Fruit fly (Drosophila melanogaster) whole organism, prepupa: ENCODE measurements around the gene CG11983.
A peak's percentile ranks its signal among the peaks of the same experiment; 100 is the strongest.

Experiments used
- Blimp-1 ChIP-seq: fragments of 200-800 bp; sonication (Bioruptor generic); optimal IDR thresholded peaks from 3 replicates; lab custom pipeline; 2017; ENCODE audit warnings: missing biosample characterization, missing genetic modification characterization, mild to moderate bottlenecking, moderate library complexity, missing genetic modification reagents
- CG10631 ChIP-seq: fragments of 200-800 bp; sonication (Bioruptor generic); optimal IDR thresholded peaks from 2 replicates; lab custom pipeline; 2016; ENCODE audit warnings: missing biosample characterization, missing genetic modification characterization
- CG11294 ChIP-seq: fragments of 200-800 bp; sonication (Bioruptor generic); IDR thresholded peaks from 2 replicates; pipeline ENCODE4 v1.3.6; 2022; ENCODE audit warnings: missing biosample characterization, missing genetic modification characterization
- CG11762 ChIP-seq: fragments of 200-800 bp; sonication (Bioruptor generic); optimal IDR thresholded peaks from 3 replicates; lab custom pipeline; 2016; ENCODE audit warnings: missing biosample characterization, missing genetic modification characterization; ENCODE audit not compliant: insufficient read depth
- CG15336 ChIP-seq: fragments of 200-800 bp; sonication (Bioruptor generic); IDR thresholded peaks from 2 replicates; pipeline ENCODE4 v1.3.6; 2022; ENCODE audit warnings: missing biosample characterization, missing genetic modification characterization
- CG1621 ChIP-seq: fragments of 200-800 bp; sonication (Bioruptor generic); optimal IDR thresholded peaks from 3 replicates; lab custom pipeline; 2018; ENCODE audit warnings: missing biosample characterization, mild to moderate bottlenecking, missing genetic modification characterization
- CG16779 ChIP-seq: fragments of 200-800 bp; sonication (Bioruptor generic); optimal IDR thresholded peaks from 3 replicates; lab custom pipeline; 2017; ENCODE audit warnings: missing biosample characterization, mild to moderate bottlenecking, missing genetic modification characterization
- CG3032 ChIP-seq: fragments of 200-800 bp; optimal IDR thresholded peaks from 2 replicates; lab custom pipeline; 2019; ENCODE audit warnings: missing biosample characterization, mild to moderate bottlenecking, missing genetic modification characterization, moderate library complexity
- CG31627 ChIP-seq: fragments of 200-800 bp; sonication (Bioruptor generic); optimal IDR thresholded peaks from 3 replicates; lab custom pipeline; 2016; ENCODE audit warnings: missing biosample characterization, missing genetic modification characterization
- CG32006 ChIP-seq: fragments of 200-800 bp; sonication (Bioruptor generic); optimal IDR thresholded peaks from 3 replicates; lab custom pipeline; 2017; ENCODE audit warnings: missing biosample characterization, mild to moderate bottlenecking, missing genetic modification characterization
- CG34406 ChIP-seq: fragments of 200-800 bp; sonication (Bioruptor generic); optimal IDR thresholded peaks from 3 replicates; lab custom pipeline; 2016; ENCODE audit warnings: missing biosample characterization, missing genetic modification characterization
- CG4318 ChIP-seq: fragments of 200-800 bp; sonication (Bioruptor generic); optimal IDR thresholded peaks from 3 replicates; lab custom pipeline; 2017; ENCODE audit warnings: missing biosample characterization, mild to moderate bottlenecking, missing genetic modification characterization
- CG6163 ChIP-seq: fragments of 200-800 bp; sonication (Bioruptor generic); IDR thresholded peaks from 3 replicates; pipeline ENCODE4 v1.3.6; 2022; ENCODE audit warnings: missing biosample characterization, missing genetic modification characterization
- CG6276 ChIP-seq: fragments of 200-800 bp; sonication (Bioruptor generic); optimal IDR thresholded peaks from 2 replicates; lab custom pipeline; 2017; ENCODE audit warnings: missing biosample characterization, mild to moderate bottlenecking, missing genetic modification characterization
- CG6808 ChIP-seq: fragments of 200-800 bp; sonication (Bioruptor generic); optimal IDR thresholded peaks from 3 replicates; lab custom pipeline; 2017; ENCODE audit warnings: missing biosample characterization, missing genetic modification characterization, mild to moderate bottlenecking, moderate library complexity, missing genetic modification reagents
- CG7368 ChIP-seq: fragments of 200-800 bp; sonication (Bioruptor generic); optimal IDR thresholded peaks from 3 replicates; lab custom pipeline; 2016; ENCODE audit warnings: missing biosample characterization, missing genetic modification characterization
- CG8119 ChIP-seq: fragments of 200-800 bp; sonication (Bioruptor generic); IDR thresholded peaks from 3 replicates; pipeline ENCODE4 v1.3.6; 2022; ENCODE audit warnings: missing biosample characterization, missing genetic modification characterization
- CG8319 ChIP-seq: fragments of 200-800 bp; sonication (Bioruptor generic); optimal IDR thresholded peaks from 3 replicates; lab custom pipeline; 2016; ENCODE audit warnings: missing biosample characterization, missing genetic modification characterization
- CG8632 ChIP-seq: fragments of 200-800 bp; sonication (Bioruptor generic); optimal IDR thresholded peaks from 3 replicates; lab custom pipeline; 2016; ENCODE audit warnings: missing biosample characterization, missing genetic modification characterization
- CG9139 ChIP-seq: fragments of 200-800 bp; sonication (Bioruptor generic); optimal IDR thresholded peaks from 3 replicates; lab custom pipeline; 2017; ENCODE audit warnings: missing biosample characterization, mild to moderate bottlenecking, missing genetic modification characterization
- Eip75B ChIP-seq: fragments of 200-800 bp; sonication (Bioruptor generic); optimal IDR thresholded peaks from 3 replicates; lab custom pipeline; 2016; ENCODE audit warnings: missing biosample characterization, missing genetic modification characterization
- Eip78C ChIP-seq: fragments of 200-800 bp; sonication (Bioruptor generic); peaks from one replicate; lab custom pipeline; 2016; ENCODE audit warnings: missing biosample characterization, missing genetic modification characterization
- Eip93F ChIP-seq: fragments of 200-800 bp; sonication (Bioruptor generic); optimal IDR thresholded peaks from 2 replicates; lab custom pipeline; 2016; ENCODE audit warnings: missing biosample characterization, mild to moderate bottlenecking, missing genetic modification characterization
- Ets96B ChIP-seq: fragments of 200-800 bp; optimal IDR thresholded peaks from 2 replicates; lab custom pipeline; 2019; ENCODE audit warnings: missing biosample characterization, mild to moderate bottlenecking, missing genetic modification characterization, moderate library complexity
- Hr38 ChIP-seq: sonication (Bioruptor generic); optimal IDR thresholded peaks from 2 replicates; lab custom pipeline; 2016; ENCODE audit warnings: missing biosample characterization, missing genetic modification characterization
- Hr39 ChIP-seq: fragments of 200-800 bp; sonication (Bioruptor generic); optimal IDR thresholded peaks from 2 replicates; lab custom pipeline; 2016; ENCODE audit warnings: missing biosample characterization, missing genetic modification characterization
- Hr4 ChIP-seq: fragments of 200-800 bp; sonication (Bioruptor generic); optimal IDR thresholded peaks from 3 replicates; lab custom pipeline; 2016; ENCODE audit warnings: missing biosample characterization, missing genetic modification characterization
- Lpt ChIP-seq: fragments of 200-800 bp; sonication (Bioruptor generic); optimal IDR thresholded peaks from 3 replicates; lab custom pipeline; 2016; ENCODE audit warnings: missing biosample characterization, missing genetic modification characterization
- Met ChIP-seq: fragments of 200-800 bp; sonication (Bioruptor generic); optimal IDR thresholded peaks from 3 replicates; lab custom pipeline; 2016; ENCODE audit warnings: missing biosample characterization, missing genetic modification characterization
- OdsH ChIP-seq: fragments of 200-800 bp; sonication (Bioruptor generic); optimal IDR thresholded peaks from 3 replicates; lab custom pipeline; 2016; ENCODE audit warnings: missing biosample characterization, missing genetic modification characterization
- Smox ChIP-seq: fragments of 200-800 bp; sonication (Bioruptor generic); optimal IDR thresholded peaks from 3 replicates; lab custom pipeline; 2016; ENCODE audit warnings: missing biosample characterization, missing genetic modification characterization
- Sox102F ChIP-seq: fragments of 200-800 bp; sonication (Bioruptor generic); optimal IDR thresholded peaks from 2 replicates; lab custom pipeline; 2016; ENCODE audit warnings: missing biosample characterization, mild to moderate bottlenecking, missing genetic modification characterization
- Sox14 ChIP-seq: fragments of 200-800 bp; sonication (Bioruptor generic); optimal IDR thresholded peaks from 3 replicates; lab custom pipeline; 2016; ENCODE audit warnings: missing biosample characterization, missing genetic modification characterization
- Sox15 ChIP-seq: fragments of 200-800 bp; sonication (Bioruptor generic); optimal IDR thresholded peaks from 3 replicates; lab custom pipeline; 2016; ENCODE audit warnings: missing biosample characterization, missing genetic modification characterization
- achi ChIP-seq: fragments of 200-800 bp; sonication (Bioruptor generic); optimal IDR thresholded peaks from 3 replicates; lab custom pipeline; 2016; ENCODE audit warnings: missing biosample characterization, missing genetic modification characterization
- acj6 ChIP-seq: fragments of 200-800 bp; sonication (Bioruptor generic); optimal IDR thresholded peaks from 3 replicates; lab custom pipeline; 2016; ENCODE audit warnings: missing biosample characterization, missing genetic modification characterization
- cyc ChIP-seq: fragments of 200-800 bp; sonication (Bioruptor generic); optimal IDR thresholded peaks from 3 replicates; lab custom pipeline; 2016; ENCODE audit warnings: missing biosample characterization, missing genetic modification characterization
- dac ChIP-seq: fragments of 200-800 bp; sonication (Bioruptor generic); optimal IDR thresholded peaks from 2 replicates; lab custom pipeline; 2017; ENCODE audit warnings: missing biosample characterization, mild to moderate bottlenecking, missing genetic modification characterization
- dsx ChIP-seq: fragments of 200-800 bp; optimal IDR thresholded peaks from 3 replicates; lab custom pipeline; 2019; ENCODE audit warnings: missing biosample characterization, mild to moderate bottlenecking, missing genetic modification characterization, moderate library complexity; ENCODE audit not compliant: poor library complexity, severe bottlenecking
- eg ChIP-seq: fragments of 200-800 bp; sonication (Bioruptor generic); IDR thresholded peaks from 3 replicates; pipeline ENCODE4 v1.3.6; 2022; ENCODE audit warnings: missing biosample characterization, missing genetic modification characterization
- esn ChIP-seq: fragments of 200-800 bp; sonication (Bioruptor generic); optimal IDR thresholded peaks from 2 replicates; lab custom pipeline; 2016; ENCODE audit warnings: missing biosample characterization, mild to moderate bottlenecking, missing genetic modification characterization, moderate library complexity
- fd59A ChIP-seq: fragments of 200-800 bp; sonication (Bioruptor generic); optimal IDR thresholded peaks from 2 replicates; lab custom pipeline; 2017; ENCODE audit warnings: missing biosample characterization, mild to moderate bottlenecking, missing genetic modification characterization, missing genetic modification reagents
- fd85E ChIP-seq: fragments of 200-800 bp; sonication (Bioruptor generic); optimal IDR thresholded peaks from 3 replicates; lab custom pipeline; 2016; ENCODE audit warnings: missing biosample characterization, missing genetic modification characterization
- fkh ChIP-seq: fragments of 200-800 bp; sonication (Bioruptor generic); optimal IDR thresholded peaks from 3 replicates; lab custom pipeline; 2017; ENCODE audit warnings: missing biosample characterization, mild to moderate bottlenecking, missing genetic modification characterization, moderate library complexity
- lz ChIP-seq: fragments of 200-800 bp; sonication (Bioruptor generic); optimal IDR thresholded peaks from 3 replicates; lab custom pipeline; 2016; ENCODE audit warnings: missing biosample characterization, missing genetic modification characterization
- pdm3 ChIP-seq: fragments of 200-800 bp; sonication (Bioruptor generic); optimal IDR thresholded peaks from 3 replicates; lab custom pipeline; 2016; ENCODE audit warnings: missing biosample characterization, missing genetic modification characterization
- salr ChIP-seq, 2 experiments: fragments of 200-800 bp; sonication (Bioruptor generic); optimal IDR thresholded peaks; 3 replicates each; lab custom pipeline; 2016 to 2018; ENCODE audit warnings: missing biosample characterization in 2 of 2, missing genetic modification characterization in 2 of 2, mild to moderate bottlenecking in 1 of 2
- spab ChIP-seq: fragments of 200-800 bp; sonication (Bioruptor generic); optimal IDR thresholded peaks from 2 replicates; lab custom pipeline; 2017; ENCODE audit warnings: missing biosample characterization, mild to moderate bottlenecking, missing genetic modification characterization, missing genetic modification reagents
- ss ChIP-seq, 2 experiments: fragments of 200-800 bp; sonication (Bioruptor generic); optimal IDR thresholded peaks; 2 replicates in 1 of 2; 3 replicates in 1 of 2; lab custom pipeline; 2017 to 2018; ENCODE audit warnings: mild to moderate bottlenecking in 2 of 2, missing biosample characterization in 2 of 2, missing genetic modification characterization in 2 of 2, moderate library complexity in 1 of 2
- svp ChIP-seq: fragments of 200-800 bp; sonication (Bioruptor generic); peaks from one replicate; lab custom pipeline; 2016; ENCODE audit warnings: missing biosample characterization, missing genetic modification characterization
- topi ChIP-seq: fragments of 200-800 bp; sonication (Bioruptor generic); optimal IDR thresholded peaks from 3 replicates; lab custom pipeline; 2016; ENCODE audit warnings: missing biosample characterization, missing genetic modification characterization
- vri ChIP-seq: fragments of 200-800 bp; sonication (Bioruptor generic); optimal IDR thresholded peaks from 3 replicates; lab custom pipeline; 2016; ENCODE audit warnings: missing biosample characterization, mild to moderate bottlenecking, missing genetic modification characterization

Gene CG11983

DNA sequence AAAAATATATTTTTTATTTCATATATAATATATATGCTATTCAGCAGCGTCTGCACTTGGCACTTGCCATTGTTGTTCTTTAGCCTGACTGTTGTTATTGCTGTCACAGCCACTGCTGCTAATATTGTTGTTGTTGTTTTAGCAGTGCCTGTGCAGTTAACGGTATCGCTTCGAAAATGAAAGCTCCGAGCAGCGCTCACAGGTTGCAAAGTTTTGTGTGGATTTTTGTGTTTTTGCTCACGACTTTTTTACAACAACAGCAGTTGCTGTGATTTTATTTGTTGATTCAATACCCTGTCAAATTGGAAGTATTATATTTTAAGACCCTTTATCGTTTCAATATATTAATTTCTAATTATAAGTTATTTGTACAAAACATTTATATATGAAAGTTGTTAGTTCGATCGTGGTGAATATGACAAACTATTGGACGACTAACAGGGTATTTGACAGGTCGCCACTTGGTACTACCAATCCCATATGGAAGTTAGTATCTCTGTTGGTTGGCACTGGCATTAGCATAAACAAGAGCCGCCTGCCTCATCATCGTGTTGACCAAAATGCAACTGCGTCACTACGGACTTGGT lies 44.3 kb upstream of the CG11983 start:
- no peak for TF ChIP-seq CG1621 (tag; lab: Kevin White, UChicago)
- TF ChIP-seq fd59A = no peak
- no peak for TF ChIP-seq CG8319
- TF ChIP-seq CG31627 (GFP tag; lab: Kevin White, UChicago) = no peak
- no peak for TF ChIP-seq CG16779 (tag; lab: Kevin White, UChicago)
- TF ChIP-seq lz = no peak
- TF ChIP-seq CG10631 (GFP tag; lab: Kevin White, UChicago) = no peak
- TF ChIP-seq Ets96B (tag; lab: Kevin White, UChicago) = no peak
- no peak for TF ChIP-seq Lpt (GFP tag; lab: Kevin White, UChicago)
- TF ChIP-seq dac = peak; percentile 29
- peak; percentile 42 for TF ChIP-seq Blimp-1 (GFP tag; lab: Kevin White, UChicago)
- TF ChIP-seq Met (GFP tag; lab: Kevin White, UChicago) = no peak
- TF ChIP-seq CG6163 (GFP tag; lab: Robert Waterston, UW) = no peak
- TF ChIP-seq fkh (GFP tag; lab: Kevin White, UChicago) = no peak
- peak; percentile 54 for TF ChIP-seq Hr4 (GFP tag; lab: Kevin White, UChicago)
- TF ChIP-seq CG8632 (GFP tag; lab: Kevin White, UChicago) = no peak
- TF ChIP-seq cyc (GFP tag; lab: Kevin White, UChicago) = no peak
- peak; percentile 62 for TF ChIP-seq CG15336 (GFP tag; lab: Robert Waterston, UW)
- TF ChIP-seq eg (GFP tag; lab: Robert Waterston, UW) = peak; percentile 75
- peak; percentile 37 for TF ChIP-seq OdsH (GFP tag; lab: Kevin White, UChicago)
- no peak for TF ChIP-seq fd85E
- peak; percentile 56 for TF ChIP-seq CG4318
- TF ChIP-seq CG6276 = peak; percentile 21
- no peak for TF ChIP-seq CG9139 (GFP tag; lab: Kevin White, UChicago)
- TF ChIP-seq Eip93F = no peak
- no peak for TF ChIP-seq Hr38
- TF ChIP-seq Sox102F = no peak
- peak; percentile 8 for TF ChIP-seq acj6 (GFP tag; lab: Kevin White, UChicago)
- TF ChIP-seq Sox14 (GFP tag; lab: Kevin White, UChicago) = no peak
- no peak for TF ChIP-seq Sox15 (GFP tag; lab: Kevin White, UChicago)
- no peak for TF ChIP-seq salr (GFP tag; optimal IDR thresholded peaks at IDR 0.05; lab: Kevin White, UChicago)
- no peak for TF ChIP-seq CG3032 (tag; lab: Kevin White, UChicago)
- TF ChIP-seq CG7368 (GFP tag; lab: Kevin White, UChicago) = no peak
- no peak for TF ChIP-seq topi
- TF ChIP-seq ss (GFP tag; optimal IDR thresholded peaks at IDR 0.05; lab: Kevin White, UChicago) = no peak
- no peak for TF ChIP-seq spab
- TF ChIP-seq pdm3 (GFP tag; lab: Kevin White, UChicago) = no peak
- TF ChIP-seq Smox (GFP tag; lab: Kevin White, UChicago) = peak; percentile 4
- no peak for TF ChIP-seq CG6808
- no peak for TF ChIP-seq dsx (GFP tag; lab: Kevin White, UChicago)
- TF ChIP-seq CG32006 (GFP tag; lab: Kevin White, UChicago) = peak; percentile 81
- no peak for TF ChIP-seq CG11762 (GFP tag; lab: Kevin White, UChicago)
- no peak for TF ChIP-seq achi (GFP tag; lab: Kevin White, UChicago)
- peak; percentile 16 for TF ChIP-seq Eip78C (GFP tag; lab: Kevin White, UChicago)
- TF ChIP-seq CG8119 = peak; percentile 65; the same call in 1 of the 3 replicates
- no peak for TF ChIP-seq CG11294 (GFP tag; lab: Robert Waterston, UW)
- no peak for TF ChIP-seq Hr39 (GFP tag; lab: Kevin White, UChicago)
- TF ChIP-seq Eip75B = no peak
- TF ChIP-seq esn (GFP tag; lab: Kevin White, UChicago) = peak; percentile 17
- TF ChIP-seq CG34406 (GFP tag; lab: Kevin White, UChicago) = peak; percentile 18
- peak; percentile 63 for TF ChIP-seq svp (GFP tag; lab: Kevin White, UChicago)
- no peak for TF ChIP-seq vri (GFP tag; lab: Kevin White, UChicago)
